Worm (Caenorhabditis elegans): ENCODE data around the gene lbp-3.

DNA sequence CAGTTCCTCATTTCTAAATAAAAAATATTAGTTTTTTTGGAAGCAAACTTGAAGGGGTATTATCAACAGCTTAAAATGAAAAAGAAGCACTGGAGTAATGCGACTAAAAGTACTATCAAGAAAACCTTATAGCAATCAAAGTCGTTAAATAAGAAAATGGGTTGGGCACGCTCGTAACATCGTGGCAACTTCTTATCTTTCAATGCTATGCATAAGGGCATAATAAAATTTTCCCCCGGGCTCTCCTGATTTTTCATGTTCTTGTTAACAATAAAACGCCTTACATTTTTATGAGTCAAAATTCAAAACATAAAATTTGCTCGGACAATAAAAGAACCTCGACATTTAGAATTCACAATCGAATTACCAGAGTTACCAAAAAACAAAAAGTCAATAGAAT is 13.6 kb upstream of the lbp-3 start, which contains the start of gene irg-7:
- TF ChIP-seq nhr-90 (tag; optimal IDR thresholded peaks at IDR 0.05) (no peak), dpff-1 (tag; optimal IDR thresholded peaks at IDR 0.05) (no peak), snpc-3.4 (tag; optimal IDR thresholded peaks at IDR 0.05) (no peak), F52B5.7 (tag; optimal IDR thresholded peaks at IDR 0.05) (no peak), ceh-79 (tag; optimal IDR thresholded peaks at IDR 0.05) (no peak), hlh-26 (GFP tag; conservative IDR thresholded peaks at IDR 0.05) (no peak), Y95B8A.8 (GFP tag; IDR thresholded peaks at IDR 0.05) (no peak), bed-1 (GFP tag; IDR thresholded peaks at IDR 0.05) (no peak), him-1 (tag; optimal IDR thresholded peaks at IDR 0.05) (no peak)

Measured in whole organism, young adult.